Fruit fly (Drosophila melanogaster) whole organism: Measurements from ENCODE around the gene robl37BC.

Experiments
- pan ChIP-seq: fragments of >200 bp; optimal IDR thresholded peaks from 2 replicates; lab custom pipeline; 2017
- usp ChIP-seq: fragments of >200 bp; optimal IDR thresholded peaks from 2 replicates; lab custom pipeline; 2017; ENCODE audit warnings: missing biosample characterization, missing genetic modification characterization, mixed read lengths

DNA sequence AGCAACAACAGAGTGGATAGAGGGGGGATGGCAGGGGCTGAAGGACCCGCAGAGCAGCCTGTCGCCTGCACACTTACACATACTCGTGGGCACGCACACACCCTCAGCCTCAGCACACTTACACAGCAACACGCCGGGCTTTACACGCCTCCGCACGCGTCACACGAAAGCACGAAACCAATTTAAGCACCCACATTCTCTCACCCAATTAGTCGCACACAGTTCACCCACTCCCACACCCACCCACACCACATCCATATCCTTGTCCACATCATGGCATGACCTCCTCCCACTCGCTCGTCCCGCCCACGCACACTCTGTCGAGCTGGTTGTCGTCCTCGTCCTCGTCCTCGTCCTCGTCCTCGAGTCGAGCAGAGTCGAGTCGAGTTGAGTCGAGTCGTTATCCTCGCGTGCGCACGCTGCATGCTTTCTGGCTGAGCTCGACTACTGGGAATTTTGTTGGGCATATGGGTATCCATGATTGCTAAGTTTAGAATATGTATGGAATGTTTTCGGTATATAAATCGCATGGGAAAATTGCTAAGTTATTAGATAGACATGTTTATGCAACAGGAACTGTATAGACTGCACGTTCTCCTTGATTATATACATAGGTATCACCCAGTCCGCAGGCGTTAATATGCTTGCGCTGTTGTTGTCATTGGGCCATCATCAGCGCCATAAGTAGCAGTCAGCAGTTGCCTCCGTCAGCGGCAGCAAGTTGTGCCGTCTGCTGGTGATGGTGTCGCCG lies 1.4 kb downstream of the robl37BC start:
- TF ChIP-seq pan (lab: Kevin White, UChicago) (peak; percentile 62), usp (GFP tag; lab: Kevin White, UChicago) (no peak)
